Fruit fly (Drosophila melanogaster) whole organism, embryonic: ENCODE data around the gene RpL32.

ENCODE experiments used
- Antp ChIP-seq: fragments of 200-800 bp; sonication (Bioruptor generic); optimal IDR thresholded peaks from 3 replicates; lab custom pipeline; 2016; ENCODE audit warnings: missing biosample characterization, missing genetic modification characterization
- CG12659 ChIP-seq: fragments of 200-800 bp; sonication (Bioruptor generic); optimal IDR thresholded peaks from 3 replicates; lab custom pipeline; 2017; ENCODE audit warnings: mild to moderate bottlenecking, missing biosample characterization, missing genetic modification reagents, missing genetic modification characterization
- CG13624 ChIP-seq: fragments of 200-800 bp; sonication (Bioruptor generic); optimal IDR thresholded peaks from 2 replicates; lab custom pipeline; 2016; ENCODE audit warnings: missing biosample characterization, missing genetic modification characterization
- CG1647 ChIP-seq: fragments of 200-800 bp; sonication (Bioruptor generic); optimal IDR thresholded peaks from 3 replicates; lab custom pipeline; 2016; ENCODE audit warnings: missing biosample characterization, missing genetic modification characterization
- CG16813 ChIP-seq: fragments of 200-800 bp; sonication (Bioruptor generic); IDR thresholded peaks from 3 replicates; pipeline ENCODE4 v1.3.6; 2022; ENCODE audit warnings: missing biosample characterization, missing genetic modification characterization; ENCODE audit not compliant: partially characterized antibody
- CG17186 ChIP-seq: fragments of 200-800 bp; sonication (Bioruptor generic); optimal IDR thresholded peaks from 3 replicates; lab custom pipeline; 2017; ENCODE audit warnings: missing biosample characterization, missing genetic modification reagents, missing genetic modification characterization
- CG17359 ChIP-seq: fragments of 200-800 bp; sonication (Bioruptor generic); optimal IDR thresholded peaks from 3 replicates; lab custom pipeline; 2018; ENCODE audit warnings: missing biosample characterization, mild to moderate bottlenecking, missing genetic modification characterization, moderate library complexity
- CG17829 ChIP-seq: fragments of 200-800 bp; optimal IDR thresholded peaks from 2 replicates; lab custom pipeline; 2019; ENCODE audit warnings: missing biosample characterization, mild to moderate bottlenecking, missing genetic modification characterization, moderate library complexity
- CG2116 ChIP-seq: fragments of 200-800 bp; sonication (Bioruptor generic); optimal IDR thresholded peaks from 3 replicates; lab custom pipeline; 2018; ENCODE audit warnings: missing biosample characterization, mild to moderate bottlenecking, missing genetic modification characterization
- CG2678 ChIP-seq: fragments of 200-800 bp; sonication (Bioruptor generic); optimal IDR thresholded peaks from 3 replicates; lab custom pipeline; 2019; ENCODE audit warnings: missing biosample characterization, mild to moderate bottlenecking, missing genetic modification characterization, moderate library complexity
- CG2889 ChIP-seq: fragments of 200-800 bp; sonication (Bioruptor generic); IDR thresholded peaks from 3 replicates; pipeline ENCODE4 v1.3.6; 2022; ENCODE audit warnings: missing biosample characterization, missing genetic modification characterization
- CG31388 ChIP-seq: fragments of 200-800 bp; sonication (Bioruptor generic); optimal IDR thresholded peaks from 2 replicates; lab custom pipeline; 2016; ENCODE audit warnings: missing biosample characterization, missing genetic modification characterization
- CG3281 ChIP-seq: fragments of 200-800 bp; sonication (Bioruptor generic); optimal IDR thresholded peaks from 3 replicates; lab custom pipeline; 2017; ENCODE audit warnings: missing biosample characterization, mild to moderate bottlenecking, missing genetic modification characterization
- CG34224 ChIP-seq: fragments of 200-800 bp; sonication (Bioruptor generic); IDR thresholded peaks from 3 replicates; pipeline ENCODE4 v1.3.6; 2022; ENCODE audit warnings: missing biosample characterization, missing genetic modification characterization; ENCODE audit not compliant: partially characterized antibody
- CG34376 ChIP-seq: fragments of 200-800 bp; sonication (Bioruptor generic); optimal IDR thresholded peaks from 2 replicates; lab custom pipeline; 2018; ENCODE audit warnings: missing biosample characterization, mild to moderate bottlenecking, missing genetic modification characterization
- CG4360 ChIP-seq: fragments of 200-800 bp; sonication (Bioruptor generic); IDR thresholded peaks from 2 replicates; pipeline ENCODE4 v1.3.6; 2022; ENCODE audit warnings: missing biosample characterization, missing genetic modification characterization
- CG4617 ChIP-seq: fragments of 200-800 bp; sonication (Bioruptor generic); optimal IDR thresholded peaks from 3 replicates; lab custom pipeline; 2016; ENCODE audit warnings: missing biosample characterization, missing genetic modification characterization, borderline replicate concordance
- CG6254 ChIP-seq: fragments of 200-800 bp; sonication (Bioruptor generic); optimal IDR thresholded peaks from 3 replicates; lab custom pipeline; 2017; ENCODE audit warnings: mild to moderate bottlenecking, missing biosample characterization, missing genetic modification reagents, missing genetic modification characterization
- CG7963 ChIP-seq: fragments of 200-800 bp; sonication (Bioruptor generic); IDR thresholded peaks from 3 replicates; pipeline ENCODE4 v1.3.6; 2022; ENCODE audit warnings: missing biosample characterization, missing genetic modification characterization; ENCODE audit not compliant: partially characterized antibody
- CG8281 ChIP-seq: fragments of 200-800 bp; sonication (Bioruptor generic); optimal IDR thresholded peaks from 2 replicates; lab custom pipeline; 2018; ENCODE audit warnings: missing biosample characterization, mild to moderate bottlenecking, missing genetic modification characterization, moderate library complexity
- CG8290 ChIP-seq, 3 experiments: fragments of 200-800 bp; sonication (Bioruptor generic); optimal IDR thresholded peaks; 2 replicates each; lab custom pipeline; 2016 to 2019; ENCODE audit warnings: missing biosample characterization in 3 of 3, missing genetic modification characterization in 3 of 3, mild to moderate bottlenecking in 2 of 3, moderate library complexity in 1 of 3
- CG8388 ChIP-seq: fragments of 200-800 bp; sonication (Bioruptor generic); optimal IDR thresholded peaks from 2 replicates; lab custom pipeline; 2019; ENCODE audit warnings: missing biosample characterization, mild to moderate bottlenecking, missing genetic modification characterization, moderate library complexity
- CG8765 ChIP-seq: fragments of 200-800 bp; sonication (Bioruptor generic); IDR thresholded peaks from 2 replicates; pipeline ENCODE4 v1.3.6; 2022; ENCODE audit warnings: missing biosample characterization, missing genetic modification characterization
- CG9876 ChIP-seq: fragments of 200-800 bp; sonication (Bioruptor generic); optimal IDR thresholded peaks from 2 replicates; lab custom pipeline; 2016; ENCODE audit warnings: missing biosample characterization, missing genetic modification characterization
- Dref ChIP-seq: fragments of 200-800 bp; sonication (Bioruptor generic); IDR thresholded peaks from 2 replicates; pipeline ENCODE4 v1.3.6; 2022; ENCODE audit warnings: missing biosample characterization, missing genetic modification characterization
- Drgx ChIP-seq: fragments of 200-800 bp; sonication (Bioruptor generic); IDR thresholded peaks from 2 replicates; pipeline ENCODE4 v1.3.6; 2022; ENCODE audit warnings: missing biosample characterization, missing genetic modification characterization
- MBD-R2 ChIP-seq: fragments of 200-800 bp; sonication (Bioruptor generic); IDR thresholded peaks from 2 replicates; pipeline ENCODE4 v1.3.6; 2022; ENCODE audit warnings: missing biosample characterization, missing genetic modification characterization
- Mad ChIP-seq: fragments of 200-800 bp; sonication (Bioruptor generic); optimal IDR thresholded peaks from 2 replicates; lab custom pipeline; 2016; ENCODE audit warnings: missing biosample characterization, missing genetic modification characterization
- Myb ChIP-seq: fragments of 200-800 bp; sonication (Bioruptor generic); optimal IDR thresholded peaks from 2 replicates; lab custom pipeline; 2016; ENCODE audit warnings: missing biosample characterization, missing genetic modification characterization
- Nf-YC ChIP-seq: fragments of 200-800 bp; optimal IDR thresholded peaks from 3 replicates; lab custom pipeline; 2019; ENCODE audit warnings: missing biosample characterization, mild to moderate bottlenecking, missing genetic modification characterization, moderate library complexity
- Rx ChIP-seq: fragments of 200-800 bp; sonication (Bioruptor generic); IDR thresholded peaks from 2 replicates; pipeline ENCODE4 v1.3.6; 2022; ENCODE audit warnings: missing biosample characterization, missing genetic modification characterization
- Six4 ChIP-seq: fragments of 200-800 bp; sonication (Bioruptor generic); optimal IDR thresholded peaks from 2 replicates; lab custom pipeline; 2016; ENCODE audit warnings: missing biosample characterization, missing genetic modification characterization
- Stat92E ChIP-seq, 3 experiments: fragments of >200 bp in 2 of 3; fragments of 200-800 bp in 1 of 3; sonication (Bioruptor generic) in 1 of 3; optimal IDR thresholded peaks; 2 replicates each; lab custom pipeline; 2017 to 2019; ENCODE audit warnings: missing biosample characterization in 3 of 3, missing genetic modification characterization in 3 of 3, mild to moderate bottlenecking in 1 of 3, moderate library complexity in 1 of 3
- ap ChIP-seq: fragments of 200-800 bp; sonication (Bioruptor generic); IDR thresholded peaks from 2 replicates; pipeline ENCODE4 v1.3.6; 2022; ENCODE audit warnings: missing biosample characterization, missing genetic modification characterization
- ato ChIP-seq: fragments of 200-800 bp; sonication (Bioruptor generic); IDR thresholded peaks from 2 replicates; pipeline ENCODE4 v1.3.6; 2022; ENCODE audit warnings: missing biosample characterization, missing genetic modification characterization; ENCODE audit not compliant: partially characterized antibody
- cad ChIP-seq: fragments of >200 bp; optimal IDR thresholded peaks from 2 replicates; lab custom pipeline; 2017; ENCODE audit warnings: missing biosample characterization, missing genetic modification characterization
- cwo ChIP-seq: fragments of 200-800 bp; sonication (Bioruptor generic); optimal IDR thresholded peaks from 3 replicates; lab custom pipeline; 2017; ENCODE audit warnings: missing biosample characterization, missing genetic modification characterization, mild to moderate bottlenecking, moderate library complexity, missing genetic modification reagents
- eve ChIP-seq, 2 experiments: fragments of >200 bp; optimal IDR thresholded peaks; 2 replicates each; lab custom pipeline; 2017; ENCODE audit warnings: missing biosample characterization in 2 of 2, missing genetic modification characterization in 2 of 2
- fu2 ChIP-seq: fragments of 200-800 bp; sonication (Bioruptor generic); optimal IDR thresholded peaks from 2 replicates; lab custom pipeline; 2016; ENCODE audit warnings: missing biosample characterization, missing genetic modification characterization
- grau ChIP-seq: fragments of 200-800 bp; optimal IDR thresholded peaks from 3 replicates; lab custom pipeline; 2019; ENCODE audit warnings: missing biosample characterization, mild to moderate bottlenecking, missing genetic modification characterization, moderate library complexity
- kay ChIP-seq: fragments of 200-800 bp; sonication (Bioruptor generic); optimal IDR thresholded peaks from 2 replicates; lab custom pipeline; 2016; ENCODE audit warnings: missing biosample characterization, missing genetic modification characterization
- knrl ChIP-seq: fragments of 200-800 bp; sonication (Bioruptor generic); IDR thresholded peaks from 3 replicates; pipeline ENCODE4 v1.3.6; 2022; ENCODE audit warnings: missing biosample characterization, missing genetic modification characterization; ENCODE audit not compliant: partially characterized antibody
- p53 ChIP-seq: fragments of 200-800 bp; sonication (Bioruptor generic); optimal IDR thresholded peaks from 2 replicates; lab custom pipeline; 2016; ENCODE audit warnings: missing biosample characterization, missing genetic modification characterization
- pfk ChIP-seq: fragments of 200-800 bp; sonication (Bioruptor generic); optimal IDR thresholded peaks from 2 replicates; lab custom pipeline; 2018; ENCODE audit warnings: missing biosample characterization, mild to moderate bottlenecking, missing genetic modification characterization, moderate library complexity
- pita ChIP-seq: fragments of 200-800 bp; sonication (Bioruptor generic); optimal IDR thresholded peaks from 2 replicates; lab custom pipeline; 2017; ENCODE audit warnings: missing biosample characterization, mild to moderate bottlenecking, missing genetic modification characterization
- scrt ChIP-seq: fragments of 200-800 bp; sonication (Bioruptor generic); optimal IDR thresholded peaks from 2 replicates; lab custom pipeline; 2018; ENCODE audit warnings: missing biosample characterization, mild to moderate bottlenecking, missing genetic modification characterization, moderate library complexity
- shn ChIP-seq: fragments of 200-800 bp; sonication (Bioruptor generic); optimal IDR thresholded peaks from 3 replicates; lab custom pipeline; 2016; ENCODE audit warnings: missing biosample characterization, missing genetic modification characterization
- vvl ChIP-seq: fragments of 200-800 bp; sonication (Bioruptor generic); IDR thresholded peaks from 2 replicates; pipeline ENCODE4 v1.3.6; 2022; ENCODE audit warnings: missing biosample characterization, missing genetic modification characterization
- zfh2 ChIP-seq: fragments of 200-800 bp; sonication (Bioruptor generic); optimal IDR thresholded peaks from 2 replicates; lab custom pipeline; 2016; ENCODE audit warnings: missing biosample characterization, missing genetic modification characterization

Gene RpL32

dm6 chr3R:30052455-30053046 lies 6.6 kb upstream of the RpL32 start, which contains the start of gene Jasper (continued):
- TF ChIP-seq CG4617 (peak; percentile 70), Mad (GFP tag; lab: Kevin White, UChicago) (peak; percentile 39), CG8290 (GFP tag; optimal IDR thresholded peaks at IDR 0.05; lab: Kevin White, UChicago) (no peak), CG8290 (tag; optimal IDR thresholded peaks at IDR 0.05; lab: Kevin White, UChicago) (peak in 1 of 2 experiments; percentile 55), CG7963 (no peak), Drgx (no peak), p53 (GFP tag; lab: Kevin White, UChicago) (peak; percentile 27), ap (GFP tag; lab: Robert Waterston, UW) (no peak), CG9876 (GFP tag; lab: Kevin White, UChicago) (no peak), CG17829 (tag; lab: Kevin White, UChicago) (peak; percentile 52), CG8765 (GFP tag; lab: Robert Waterston, UW) (no peak), fu2 (GFP tag; lab: Kevin White, UChicago) (no peak), CG2678 (no peak), CG4360 (GFP tag; lab: Robert Waterston, UW) (peak; percentile 88), cwo (no peak), vvl (GFP tag; lab: Robert Waterston, UW) (peak; percentile 13; the same call in 1 of the 2 replicates), Dref (GFP tag; lab: Robert Waterston, UW) (peak; percentile 95), ato (GFP tag; lab: Robert Waterston, UW) (no peak; the same call in 1 of the 2 replicates), grau (tag; lab: Kevin White, UChicago) (peak; percentile 16), Antp (GFP tag; lab: Kevin White, UChicago) (peak; percentile 33), CG34224 (GFP tag; lab: Robert Waterston, UW) (peak; percentile 11; the same call in 1 of the 3 replicates), CG1647 (GFP tag; lab: Kevin White, UChicago) (peak; percentile 24), CG12659 (GFP tag; lab: Kevin White, UChicago) (peak; percentile 74), shn (GFP tag; lab: Kevin White, UChicago) (no peak), CG17186 (peak; percentile 94), Myb (peak; percentile 87), kay (GFP tag; lab: Kevin White, UChicago) (no peak), pita (GFP tag; lab: Kevin White, UChicago) (no peak), eve (GFP tag; optimal IDR thresholded peaks at IDR 0.05; lab: Kevin White, UChicago) (no peak), Nf-YC (tag; lab: Kevin White, UChicago) (peak; percentile 36), knrl (GFP tag; lab: Robert Waterston, UW) (peak; percentile 48; the same call in 2 of the 3 replicates), CG16813 (0 out of 3 replicates have a peak, but pooled peaks have one; percentile 42), CG3281 (no peak), CG2116 (GFP tag; lab: Kevin White, UChicago) (peak; percentile 82), CG17359 (tag; lab: Kevin White, UChicago) (peak; percentile 2), zfh2 (GFP tag; lab: Kevin White, UChicago) (peak; percentile 14), Rx (GFP tag; lab: Robert Waterston, UW) (no peak), CG6254 (peak; percentile 71), CG13624 (GFP tag; lab: Kevin White, UChicago) (peak; percentile 58), MBD-R2 (GFP tag; lab: Robert Waterston, UW) (peak; percentile 90), CG2889 (GFP tag; lab: Robert Waterston, UW) (no peak), CG31388 (GFP tag; lab: Kevin White, UChicago) (no peak), pfk (peak; percentile 16), CG8281 (tag; lab: Kevin White, UChicago) (no peak), CG8388 (GFP tag; lab: Kevin White, UChicago) (no peak), scrt (no peak), Stat92E (GFP tag; optimal IDR thresholded peaks at IDR 0.05; lab: Kevin White, UChicago) (peak in 1 of 3 experiments; percentile 21), cad (GFP tag; lab: Kevin White, UChicago) (no peak), Six4 (GFP tag; lab: Kevin White, UChicago) (no peak), CG34376 (GFP tag; lab: Kevin White, UChicago) (no peak)
